Worm (Caenorhabditis elegans): Measurements from ENCODE around the gene nlp-79.

The nlp-79 gene

ce11 chrIV:13149276-13149675 lies at the start of gene nlp-79:
TSS of gene nlp-79 (plus strand) at chrIV:13149576.
- TF ChIP-seq unc-39 (tag; optimal IDR thresholded peaks at IDR 0.05): no peak
- TF ChIP-seq ceh-28 (tag; optimal IDR thresholded peaks at IDR 0.05): no peak
- TF ChIP-seq ceh-9 (tag; optimal IDR thresholded peaks at IDR 0.05): no peak
- TF ChIP-seq pha-4 (tag; optimal IDR thresholded peaks at IDR 0.05): no peak
- no peak for TF ChIP-seq aly-2 (tag; optimal IDR thresholded peaks at IDR 0.05)
- TF ChIP-seq nhr-28 (tag; optimal IDR thresholded peaks at IDR 0.05): no peak
- no peak for TF ChIP-seq daf-12 (tag; optimal IDR thresholded peaks at IDR 0.05)
- TF ChIP-seq nhr-43 (tag; optimal IDR thresholded peaks at IDR 0.05; ENCODE audit: poor library complexity, severe bottlenecking): no peak
- no peak for TF ChIP-seq nhr-25 (tag; optimal IDR thresholded peaks at IDR 0.05)
- TF ChIP-seq nhr-77 (tag; optimal IDR thresholded peaks at IDR 0.05): no peak
- no peak for TF ChIP-seq tbx-2 (tag; optimal IDR thresholded peaks at IDR 0.05)
- TF ChIP-seq zag-1 (tag; optimal IDR thresholded peaks at IDR 0.05): no peak
- TF ChIP-seq R02D3.7 (tag; optimal IDR thresholded peaks at IDR 0.05): no peak
- TF ChIP-seq nhr-67 (tag; optimal IDR thresholded peaks at IDR 0.05): no peak
- TF ChIP-seq mdl-1 (tag; optimal IDR thresholded peaks at IDR 0.05): no peak
- TF ChIP-seq snpc-4 (tag; optimal IDR thresholded peaks at IDR 0.05): no peak
- no peak for TF ChIP-seq nhr-12 (tag; optimal IDR thresholded peaks at IDR 0.05)
- TF ChIP-seq nhr-237 (tag; optimal IDR thresholded peaks at IDR 0.05): no peak

DNA sequence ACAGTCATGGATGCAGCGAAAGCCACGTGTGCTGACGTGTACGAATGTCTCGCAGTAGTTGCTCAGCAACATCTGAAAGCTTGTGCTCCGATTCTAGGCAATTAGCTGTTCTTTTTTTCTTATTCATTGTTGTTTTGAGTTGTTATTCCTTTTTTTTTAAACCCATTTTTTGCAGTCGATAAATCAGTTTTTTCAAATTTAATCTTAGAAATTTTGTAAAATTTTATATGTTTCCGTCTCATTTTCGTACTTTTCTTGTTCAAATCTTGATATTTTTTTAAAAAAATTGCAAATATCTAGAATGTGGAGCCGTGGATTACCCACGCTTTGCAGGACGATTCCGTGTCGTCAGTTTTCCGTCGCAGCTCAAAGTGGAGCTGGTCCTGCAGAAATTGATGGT lies 49.0 kb upstream of the nlp-79 start, which contains the start of gene fask-1:
fask-1 (plus strand) TSS at position 301 of the 400 bp plus-strand sequence.
- no peak for TF ChIP-seq snpc-4 (tag; optimal IDR thresholded peaks at IDR 0.05)
- TF ChIP-seq fkh-10 (GFP tag; optimal IDR thresholded peaks at IDR 0.05): no peak
- no peak for TF ChIP-seq nhr-11 (tag; optimal IDR thresholded peaks at IDR 0.05)
- no peak for TF ChIP-seq hmg-11 (tag; optimal IDR thresholded peaks at IDR 0.05)

- TF ChIP-seq nhr-11 (tag; optimal IDR thresholded peaks at IDR 0.05): no peak
- TF ChIP-seq aly-2 (tag; optimal IDR thresholded peaks at IDR 0.05): no peak
- no peak for TF ChIP-seq nfya-1 (tag; optimal IDR thresholded peaks at IDR 0.05; ENCODE audit: insufficient read depth)
- no peak for TF ChIP-seq nhr-76 (tag; optimal IDR thresholded peaks at IDR 0.05)
- TF ChIP-seq daf-12 (tag; optimal IDR thresholded peaks at IDR 0.05): no peak
- TF ChIP-seq eor-1 (tag; optimal IDR thresholded peaks at IDR 0.05): no peak
- TF ChIP-seq lsy-12 (tag; optimal IDR thresholded peaks at IDR 0.05): no peak
- no peak for TF ChIP-seq ztf-11 (tag; optimal IDR thresholded peaks at IDR 0.05)
- TF ChIP-seq nhr-77 (tag; optimal IDR thresholded peaks at IDR 0.05): no peak
- no peak for TF ChIP-seq nhr-28 (tag; optimal IDR thresholded peaks at IDR 0.05)
- TF ChIP-seq mdl-1 (tag; optimal IDR thresholded peaks at IDR 0.05): no peak
Observed at ce11 chrIV:13104900-13105299, 44.5 kb upstream of the nlp-79 start, which contains the start of gene rde-11. TSS of gene rde-11 (plus strand) at chrIV:13105200.

- TF ChIP-seq ceh-16 (tag; optimal IDR thresholded peaks at IDR 0.05) (no peak), ceh-82 (tag; optimal IDR thresholded peaks at IDR 0.05) (no peak), nhr-67 (tag; optimal IDR thresholded peaks at IDR 0.05) (no peak), nfya-1 (tag; optimal IDR thresholded peaks at IDR 0.05; ENCODE audit: insufficient read depth) (no peak), pha-4 (tag; optimal IDR thresholded peaks at IDR 0.05) (no peak), elt-1 (tag; optimal IDR thresholded peaks at IDR 0.05) (no peak), snpc-4 (tag; optimal IDR thresholded peaks at IDR 0.05) (no peak), unc-39 (tag; optimal IDR thresholded peaks at IDR 0.05) (no peak), aly-2 (tag; optimal IDR thresholded peaks at IDR 0.05) (no peak), unc-62 (GFP tag; optimal IDR thresholded peaks at IDR 0.05) (no peak), ceh-9 (tag; optimal IDR thresholded peaks at IDR 0.05) (no peak)
Observed at ce11 chrIV:13107359-13107758, 42.0 kb upstream of the nlp-79 start, which contains the start of gene B0564.2. TSS of gene B0564.2 (plus strand) at chrIV:13107659.

- no peak for TF ChIP-seq ceh-9 (tag; optimal IDR thresholded peaks at IDR 0.05)
- no peak for TF ChIP-seq tbx-2 (tag; optimal IDR thresholded peaks at IDR 0.05)
- no peak for TF ChIP-seq lsy-12 (tag; optimal IDR thresholded peaks at IDR 0.05)
- no peak for TF ChIP-seq elt-1 (tag; optimal IDR thresholded peaks at IDR 0.05)
- no peak for TF ChIP-seq ceh-82 (tag; optimal IDR thresholded peaks at IDR 0.05)
- TF ChIP-seq jun-1 (tag; optimal IDR thresholded peaks at IDR 0.05): no peak
- TF ChIP-seq ceh-28 (tag; optimal IDR thresholded peaks at IDR 0.05): no peak
- no peak for TF ChIP-seq lin-15B (tag; optimal IDR thresholded peaks at IDR 0.05)
Observed at ce11 chrIV:13108430-13108829, 40.9 kb upstream of the nlp-79 start.

DNA sequence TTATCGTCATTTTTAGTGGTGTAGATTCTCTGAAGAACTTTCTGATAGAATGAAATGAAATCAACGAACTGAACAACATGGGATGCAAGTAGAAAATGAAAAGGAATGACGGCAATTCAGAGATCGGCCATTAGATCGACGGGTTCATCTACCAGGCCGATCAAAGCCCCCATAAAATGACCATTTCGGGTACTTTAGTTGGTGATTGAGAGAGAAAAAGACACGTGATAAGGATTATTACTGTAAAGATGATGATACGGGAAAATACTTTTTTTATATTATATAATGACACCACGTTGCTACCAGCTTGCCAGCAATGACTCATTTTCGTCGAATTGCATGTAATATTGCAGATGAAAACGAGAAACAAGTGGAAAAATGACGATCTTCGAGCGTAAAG lies 39.6 kb upstream of the nlp-79 start, which contains the start of gene best-1:
best-1 (minus strand) TSS at position 29 of the 400 bp plus-strand sequence.
- peak; percentile 57 for TF ChIP-seq egl-5 (tag; optimal IDR thresholded peaks at IDR 0.05)
- TF ChIP-seq nhr-23 (tag; optimal IDR thresholded peaks at IDR 0.05): peak; percentile 1
- TF ChIP-seq mdl-1 (tag; optimal IDR thresholded peaks at IDR 0.05): peak; percentile 14
- no peak for TF ChIP-seq ama-1 (optimal IDR thresholded peaks at IDR 0.05)
